Worm (Caenorhabditis elegans): ENCODE data around the gene clec-263.

DNA sequence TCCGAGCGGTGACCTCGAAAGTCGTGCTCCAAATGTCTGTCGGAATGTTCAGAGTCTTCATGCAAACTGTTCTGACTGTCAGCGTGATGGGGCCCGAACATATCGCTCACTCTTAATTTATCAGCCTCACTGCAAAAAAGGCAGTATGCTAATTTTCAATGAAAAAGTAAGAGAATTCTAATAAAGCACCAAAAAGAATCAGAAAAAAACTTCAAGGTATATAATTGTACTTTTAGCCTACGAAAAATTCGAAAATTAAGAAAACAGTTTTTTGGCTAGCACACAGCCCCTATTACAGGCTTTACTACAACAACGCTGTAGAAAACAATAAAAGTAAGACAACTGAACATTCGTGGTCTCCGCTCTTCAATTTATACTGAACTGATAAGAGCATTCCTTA, 12.6 kb upstream of the clec-263 start, which contains the start of gene F26F2.1:
- no peak for TF ChIP-seq R02D3.7 (tag; optimal IDR thresholded peaks at IDR 0.05)
- TF ChIP-seq mep-1 (tag; optimal IDR thresholded peaks at IDR 0.05): no peak
- no peak for TF ChIP-seq daf-16 (GFP tag; optimal IDR thresholded peaks at IDR 0.05)
- no peak for TF ChIP-seq daf-16 (tag; optimal IDR thresholded peaks at IDR 0.05)
- no peak for TF ChIP-seq nhr-237 (tag; optimal IDR thresholded peaks at IDR 0.05)
- no peak for TF ChIP-seq ceh-28 (tag; optimal IDR thresholded peaks at IDR 0.05)
- no peak for TF ChIP-seq nhr-25 (tag; optimal IDR thresholded peaks at IDR 0.05; ENCODE audit: borderline replicate concordance, insufficient read depth)
- TF ChIP-seq fkh-10 (GFP tag; optimal IDR thresholded peaks at IDR 0.05): no peak
- no peak for TF ChIP-seq unc-39 (tag; optimal IDR thresholded peaks at IDR 0.05)
- TF ChIP-seq unc-130 (GFP tag; optimal IDR thresholded peaks at IDR 0.05): no peak
- no peak for TF ChIP-seq zfp-2 (tag; optimal IDR thresholded peaks at IDR 0.05)

Data from whole organism, L4 larva.